Fruit fly (Drosophila melanogaster): ENCODE data around the gene CG18476.

The CG18476 gene

DNA sequence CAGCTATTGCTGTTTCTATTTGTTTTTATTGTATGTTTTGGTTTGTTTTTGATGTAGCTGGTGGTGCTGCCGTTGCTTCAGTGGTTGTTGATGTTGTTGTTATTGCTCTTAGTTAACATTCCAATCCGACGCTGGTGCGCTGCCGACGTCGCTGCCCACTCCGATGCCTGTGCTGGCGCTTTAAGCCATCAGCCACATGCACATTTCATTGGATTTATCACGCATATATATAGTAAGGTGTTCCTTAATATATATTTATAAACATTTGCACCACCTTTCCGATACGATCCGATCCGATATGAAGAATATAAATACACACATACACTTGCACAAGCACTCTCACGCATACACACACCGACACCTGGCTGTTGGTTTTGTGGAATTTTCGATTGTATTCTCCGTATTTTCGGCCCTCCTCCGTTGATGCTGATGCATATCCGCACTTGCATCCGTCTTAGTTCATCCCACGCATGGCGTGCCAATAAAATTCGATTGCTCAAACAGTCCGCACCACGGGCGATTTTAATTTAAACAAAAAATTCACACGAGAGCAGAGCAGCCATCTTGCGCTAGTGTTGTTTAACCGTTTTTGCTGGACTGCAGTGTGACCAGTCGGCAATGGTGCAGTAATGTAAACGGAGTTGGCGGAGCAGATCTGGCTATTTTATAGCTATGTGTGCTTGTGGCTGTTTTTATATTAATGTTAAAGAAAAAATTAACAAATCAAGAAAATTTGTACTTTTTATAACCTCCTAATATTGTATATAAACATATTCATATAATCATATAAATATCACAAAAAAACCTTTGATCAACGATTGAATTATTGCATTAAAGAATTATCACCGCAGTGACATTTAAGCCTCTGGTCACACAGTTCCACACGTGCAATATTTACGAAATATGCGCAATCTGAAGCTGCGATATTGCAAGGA is 27.5 kb downstream of the CG18476 start, which contains the start of the genes Csk and Elp1 (continued):
- TF ChIP-seq Ravus (GFP tag; IDR thresholded peaks at IDR 0.05) (no peak), CG11398 (GFP tag; optimal IDR thresholded peaks at IDR 0.05) (no peak), CG10462 (GFP tag; optimal IDR thresholded peaks at IDR 0.05) (no peak), CG2199 (GFP tag; IDR thresholded peaks at IDR 0.05) (no peak), klu (GFP tag; IDR thresholded peaks at IDR 0.05) (no peak), CG33213 (GFP tag; optimal IDR thresholded peaks at IDR 0.05) (peak; percentile 40), Rfx (GFP tag; IDR thresholded peaks at IDR 0.05) (peak; percentile 68; the same call in 1 of the 2 replicates), CG4328 (GFP tag; optimal IDR thresholded peaks at IDR 0.05) (peak; percentile 41), sd (tag; optimal IDR thresholded peaks at IDR 0.05) (peak; percentile 91), toy (GFP tag; IDR thresholded peaks at IDR 0.05) (no peak), twi (tag; optimal IDR thresholded peaks at IDR 0.05) (peak; percentile 73), CG18262 (tag; optimal IDR thresholded peaks at IDR 0.05) (peak; percentile 51), CG3995 (GFP tag; optimal IDR thresholded peaks at IDR 0.05) (peak; percentile 56), HmgZ (tag; optimal IDR thresholded peaks at IDR 0.05) (peak; percentile 75), az2 (GFP tag; optimal IDR thresholded peaks at IDR 0.05) (peak; percentile 18), ap (GFP tag; IDR thresholded peaks at IDR 0.05) (no peak), Mes4 (GFP tag; optimal IDR thresholded peaks at IDR 0.05) (no peak), pho (GFP tag; optimal IDR thresholded peaks at IDR 0.05) (peak; percentile 3), CG12299 (tag; optimal IDR thresholded peaks at IDR 0.05) (peak; percentile 27), gem (tag; optimal IDR thresholded peaks at IDR 0.05) (peak; percentile 74), CG34422 (GFP tag; IDR thresholded peaks at IDR 0.05) (peak; percentile 37; the same call in 1 of the 3 replicates), Rx (GFP tag; IDR thresholded peaks at IDR 0.05) (no peak), corto (GFP tag; optimal IDR thresholded peaks at IDR 0.05) (no peak), Elba2 (GFP tag; optimal IDR thresholded peaks at IDR 0.05) (peak; percentile 42), CG4424 (GFP tag; optimal IDR thresholded peaks at IDR 0.05) (peak; percentile 74), unpg (GFP tag; optimal IDR thresholded peaks at IDR 0.05) (peak; percentile 50), Lim3 (GFP tag; IDR thresholded peaks at IDR 0.05) (no peak), amos (GFP tag; IDR thresholded peaks at IDR 0.05; ENCODE audit: partially characterized antibody) (0 out of 2 replicates have a peak, but pooled peaks have one; percentile 29), NC2α (GFP tag; optimal IDR thresholded peaks at IDR 0.05) (no peak), BtbVII (GFP tag; optimal IDR thresholded peaks at IDR 0.05) (no peak), CG13424 (tag; optimal IDR thresholded peaks at IDR 0.05) (peak; percentile 70), CG9609 (GFP tag; optimal IDR thresholded peaks at IDR 0.05) (peak; percentile 14), lbe (GFP tag; optimal IDR thresholded peaks at IDR 0.05) (peak; percentile 12)

DNA sequence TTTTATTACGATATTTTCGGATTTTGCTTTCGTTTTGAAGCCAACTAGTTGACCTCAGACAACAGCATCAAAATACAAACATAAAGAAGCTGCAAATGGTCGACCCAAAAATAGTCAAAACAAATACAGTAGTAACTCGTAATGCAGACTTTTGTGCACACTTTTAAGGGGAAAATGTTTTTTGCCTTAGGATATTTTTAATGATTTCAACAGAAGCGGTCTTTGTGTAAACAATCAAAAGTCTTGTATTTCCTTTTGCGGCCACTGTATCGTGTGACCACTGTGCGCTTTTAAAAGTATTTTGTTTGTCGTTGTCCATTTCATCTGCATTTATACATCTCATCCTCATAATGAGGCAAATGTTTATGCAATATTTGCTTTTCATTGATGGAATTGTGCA is 28.5 kb downstream of the CG18476 start:
- TF ChIP-seq ind (GFP tag; optimal IDR thresholded peaks at IDR 0.05) = peak; percentile 98
- TF ChIP-seq CG3281 (GFP tag; optimal IDR thresholded peaks at IDR 0.05) = peak; percentile 96
- TF ChIP-seq TFAM (GFP tag; optimal IDR thresholded peaks at IDR 0.05) = peak; percentile 8
- peak; percentile 79 for TF ChIP-seq CG1529 (GFP tag; optimal IDR thresholded peaks at IDR 0.05)
- peak; percentile 95 for TF ChIP-seq CG10147 (GFP tag; optimal IDR thresholded peaks at IDR 0.05)
- TF ChIP-seq fd102C (GFP tag; optimal IDR thresholded peaks at IDR 0.05) = peak; percentile 54
- TF ChIP-seq Camta (GFP tag; optimal IDR thresholded peaks at IDR 0.05) = peak; percentile 95
- TF ChIP-seq Aef1 (GFP tag; IDR thresholded peaks at IDR 0.05) = peak; percentile 98
- TF ChIP-seq pb (GFP tag; optimal IDR thresholded peaks at IDR 0.05) = peak; percentile 96
- peak; percentile 85 for TF ChIP-seq cato (GFP tag; optimal IDR thresholded peaks at IDR 0.05; ENCODE audit: borderline replicate concordance)
- TF ChIP-seq Nf-YC (tag; optimal IDR thresholded peaks at IDR 0.05) = peak; percentile 88
- TF ChIP-seq gsb (GFP tag; IDR thresholded peaks at IDR 0.05) = peak; percentile 96
- TF ChIP-seq stc (GFP tag; IDR thresholded peaks at IDR 0.05) = peak; percentile 97
- TF ChIP-seq Hr3 (GFP tag; optimal IDR thresholded peaks at IDR 0.05) = peak; percentile 93
- peak; percentile 21 for TF ChIP-seq CG7271 (tag; optimal IDR thresholded peaks at IDR 0.05)
- no peak for TF ChIP-seq ato (GFP tag; IDR thresholded peaks at IDR 0.05; ENCODE audit: partially characterized antibody)
- peak; percentile 89 for TF ChIP-seq Ssrp (tag; optimal IDR thresholded peaks at IDR 0.05)
- peak; percentile 92 for TF ChIP-seq NC2β (GFP tag; optimal IDR thresholded peaks at IDR 0.05)
